Worm (Caenorhabditis elegans) whole organism, L2 larva: ENCODE measurements around the gene col-146.

Source experiments
- C34F6.9 ChIP-seq: fragments of 150-350 bp; optimal IDR thresholded peaks from 2 replicates; lab custom pipeline; 2014; ENCODE audit warnings: missing biosample characterization, missing genetic modification characterization
- Y55F3AM.14 ChIP-seq: fragments of 200-800 bp; sonication (Bioruptor generic); optimal IDR thresholded peaks from 2 replicates; lab custom pipeline; 2018; ENCODE audit warnings: mild to moderate bottlenecking, missing genetic modification characterization, missing compliant biosample characterization
- aly-2 ChIP-seq: fragments of 150-350 bp; optimal IDR thresholded peaks from 2 replicates; lab custom pipeline; 2014; ENCODE audit warnings: missing biosample characterization, missing genetic modification characterization
- ceh-16 ChIP-seq: fragments of 150-350 bp; optimal IDR thresholded peaks from 2 replicates; lab custom pipeline; 2014; ENCODE audit warnings: missing biosample characterization, missing genetic modification characterization
- ceh-82 ChIP-seq: fragments of 150-350 bp; optimal IDR thresholded peaks from 2 replicates; lab custom pipeline; 2014; ENCODE audit warnings: missing biosample characterization, missing genetic modification characterization
- crh-2 ChIP-seq: sonication (generic microtip); optimal IDR thresholded peaks from 2 replicates; lab custom pipeline; 2017; ENCODE audit warnings: missing biosample characterization, missing genetic modification characterization
- dmd-4 ChIP-seq: sonication (generic microtip); optimal IDR thresholded peaks from 2 replicates; lab custom pipeline; 2017; ENCODE audit warnings: missing biosample characterization, missing genetic modification characterization
- egl-27 ChIP-seq: sonication (generic microtip); optimal IDR thresholded peaks from 3 replicates; lab custom pipeline; 2017; ENCODE audit warnings: missing biosample characterization, missing genetic modification reagents, missing genetic modification characterization
- elt-3 ChIP-seq: sonication (generic microtip); optimal IDR thresholded peaks from 2 replicates; lab custom pipeline; 2017; ENCODE audit warnings: missing biosample characterization, missing genetic modification characterization
- fos-1 ChIP-seq: fragments of 150-350 bp; optimal IDR thresholded peaks from 2 replicates; lab custom pipeline; 2014; ENCODE audit warnings: missing biosample characterization, missing genetic modification characterization
- gmeb-1 ChIP-seq: fragments of 150-350 bp; optimal IDR thresholded peaks from 2 replicates; lab custom pipeline; 2014; ENCODE audit warnings: missing biosample characterization, missing genetic modification characterization
- lin-13 ChIP-seq: fragments of 150-350 bp; optimal IDR thresholded peaks from 2 replicates; lab custom pipeline; 2014; ENCODE audit warnings: missing biosample characterization, missing genetic modification reagents, missing genetic modification characterization
- lin-39 ChIP-seq: fragments of 150-350 bp; optimal IDR thresholded peaks from 2 replicates; lab custom pipeline; 2014; ENCODE audit warnings: missing biosample characterization, missing genetic modification reagents, missing genetic modification characterization
- mdl-1 ChIP-seq, 2 experiments: fragments of 150-350 bp in 1 of 2; sonication (generic microtip) in 1 of 2; optimal IDR thresholded peaks; 2 replicates each; lab custom pipeline; 2017; ENCODE audit warnings: missing biosample characterization in 2 of 2, missing genetic modification characterization in 2 of 2
- nhr-12 ChIP-seq: fragments of 150-350 bp; optimal IDR thresholded peaks from 2 replicates; lab custom pipeline; 2014; ENCODE audit warnings: missing biosample characterization, missing genetic modification characterization
- nhr-129 ChIP-seq: fragments of 150-350 bp; optimal IDR thresholded peaks from 2 replicates; lab custom pipeline; 2014; ENCODE audit warnings: missing biosample characterization, missing genetic modification characterization
- nhr-21 ChIP-seq: fragments of 150-350 bp; optimal IDR thresholded peaks from 2 replicates; lab custom pipeline; 2014; ENCODE audit warnings: missing biosample characterization, missing genetic modification characterization
- nhr-23 ChIP-seq: fragments of 150-350 bp; optimal IDR thresholded peaks from 2 replicates; lab custom pipeline; 2014; ENCODE audit warnings: missing biosample characterization, missing genetic modification reagents, missing genetic modification characterization
- nhr-6 ChIP-seq: fragments of 150-350 bp; optimal IDR thresholded peaks from 2 replicates; lab custom pipeline; 2014; ENCODE audit warnings: missing biosample characterization, missing genetic modification characterization
- nhr-77 ChIP-seq: fragments of 150-350 bp; optimal IDR thresholded peaks from 2 replicates; lab custom pipeline; 2014; ENCODE audit warnings: missing biosample characterization, missing genetic modification characterization
- sma-9 ChIP-seq, 2 experiments: fragments of 150-350 bp in 1 of 2; sonication (generic microtip) in 1 of 2; optimal IDR thresholded peaks; 2 replicates each; lab custom pipeline; 2014 to 2016; ENCODE audit warnings: missing genetic modification characterization in 2 of 2, mild to moderate bottlenecking in 1 of 2, missing biosample characterization in 1 of 2, missing compliant biosample characterization in 1 of 2, missing genetic modification reagents in 1 of 2, moderate library complexity in 1 of 2
- unc-55 ChIP-seq: fragments of 150-350 bp; sonication (generic microtip); optimal IDR thresholded peaks from 3 replicates; lab custom pipeline; 2014; ENCODE audit warnings: missing biosample characterization, missing genetic modification reagents, missing genetic modification characterization
- unc-62 ChIP-seq: fragments of 150-350 bp; optimal IDR thresholded peaks from 2 replicates; lab custom pipeline; 2014; ENCODE audit warnings: missing biosample characterization, missing genetic modification reagents, missing genetic modification characterization
- zag-1 ChIP-seq: fragments of 150-350 bp; optimal IDR thresholded peaks from 2 replicates; lab custom pipeline; 2014; ENCODE audit warnings: missing biosample characterization, missing genetic modification characterization

The col-146 gene

DNA sequence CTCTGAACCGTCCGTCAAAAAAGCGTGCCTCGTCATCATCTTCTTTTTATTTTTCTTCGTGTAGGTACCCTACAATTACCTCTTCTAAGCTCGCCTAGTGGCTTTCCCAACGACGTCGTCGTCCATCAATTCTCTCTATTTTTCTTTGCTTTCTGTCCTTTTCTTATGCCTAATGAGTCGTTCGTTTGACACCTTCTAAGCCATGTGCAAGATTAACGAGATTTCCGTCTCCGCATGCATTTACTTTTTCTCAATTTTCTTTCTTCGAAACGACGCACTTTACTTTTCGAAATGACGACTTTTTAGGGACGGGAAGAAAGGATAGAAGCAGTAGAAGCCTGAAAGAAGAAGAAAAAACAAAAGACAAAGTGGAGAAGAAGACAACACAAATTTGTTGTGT, 36.7 kb downstream of the col-146 start, which contains the start of gene ZK287.1:
ZK287.1 (plus strand) TSS at position 301 of the 400 bp plus-strand sequence.
- TF ChIP-seq lin-13 (no peak), unc-55 (peak; percentile 35), zag-1 (peak; percentile 28), egl-27 (tag; lab: Kevin White, UChicago) (peak; percentile 29), unc-62 (no peak)

DNA sequence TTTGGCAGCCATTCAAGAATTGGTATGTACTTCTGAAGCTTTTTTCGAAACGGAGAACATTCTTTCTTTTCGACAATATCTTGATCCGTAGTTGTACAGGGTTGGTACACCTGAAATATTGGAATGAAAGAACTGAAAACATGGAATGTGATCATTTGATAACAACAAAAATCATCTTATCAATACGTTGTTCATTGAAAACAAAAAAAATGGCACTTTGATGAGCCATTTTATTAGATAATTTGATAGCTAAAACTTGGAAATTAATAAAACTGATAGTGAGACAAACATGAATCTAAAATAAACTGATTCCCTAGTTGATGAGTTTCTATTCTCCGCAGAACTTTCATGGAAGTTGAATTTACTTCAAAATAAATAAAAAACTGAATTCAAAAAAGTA, 42.8 kb downstream of the col-146 start:
- TF ChIP-seq nhr-77 (tag; lab: Kevin White, UChicago) (no peak), nhr-23 (no peak), crh-2 (tag; lab: Kevin White, UChicago) (no peak), gmeb-1 (no peak), ceh-16 (tag; lab: Kevin White, UChicago) (no peak), zag-1 (no peak), elt-3 (no peak), nhr-12 (tag; lab: Kevin White, UChicago) (no peak), mdl-1 (tag; optimal IDR thresholded peaks at IDR 0.05; lab: Kevin White, UChicago) (no peak), sma-9 (GFP tag; optimal IDR thresholded peaks at IDR 0.05; lab: Kevin White, UChicago) (no peak), sma-9 (tag; optimal IDR thresholded peaks at IDR 0.05; lab: Kevin White, UChicago) (no peak), aly-2 (tag; lab: Kevin White, UChicago) (no peak), nhr-21 (tag; lab: Kevin White, UChicago) (no peak)

DNA sequence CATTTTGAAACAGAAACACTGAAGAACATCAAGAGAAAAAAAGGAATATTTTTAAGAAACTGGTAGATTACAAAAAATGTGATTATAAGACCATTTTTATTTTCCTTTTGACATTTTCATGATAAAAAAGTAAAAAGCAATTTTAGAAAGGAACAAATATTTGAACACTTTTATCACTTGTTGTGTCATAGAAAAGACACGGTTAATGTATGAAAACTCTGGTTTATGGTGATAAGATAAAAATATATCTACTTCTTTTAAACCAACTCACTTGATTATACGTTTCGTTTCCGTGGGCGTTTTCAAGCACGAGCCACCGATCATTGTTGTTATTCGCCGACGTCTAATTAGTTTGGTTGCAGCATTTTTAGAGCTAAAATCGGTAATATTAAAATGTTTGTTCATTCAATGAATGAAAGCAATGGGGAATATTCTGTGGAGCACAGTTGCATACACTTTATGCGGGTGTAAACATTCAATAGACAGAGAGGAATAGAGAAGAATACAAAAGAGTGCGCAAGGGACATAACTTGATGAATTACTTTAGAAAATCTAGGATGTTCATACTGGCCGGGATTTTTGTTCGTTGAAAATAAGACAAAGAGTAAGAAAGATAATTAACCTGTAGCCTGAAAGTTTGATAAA, 43.6 kb downstream of the col-146 start, which contains the start of gene sulp-8:
sulp-8 (minus strand) TSS at position 469 of the 645 bp plus-strand sequence.
- no peak for TF ChIP-seq ceh-16 (tag; lab: Kevin White, UChicago)
- no peak for TF ChIP-seq ceh-82 (tag; lab: Kevin White, UChicago)
- TF ChIP-seq lin-39 (tag; lab: Kevin White, UChicago) = no peak
- TF ChIP-seq nhr-129 (tag; lab: Kevin White, UChicago) = no peak
- TF ChIP-seq C34F6.9 (tag; lab: Kevin White, UChicago) = peak; percentile 32
- no peak for TF ChIP-seq Y55F3AM.14
- TF ChIP-seq mdl-1 (tag; optimal IDR thresholded peaks at IDR 0.05; lab: Kevin White, UChicago) = no peak

DNA sequence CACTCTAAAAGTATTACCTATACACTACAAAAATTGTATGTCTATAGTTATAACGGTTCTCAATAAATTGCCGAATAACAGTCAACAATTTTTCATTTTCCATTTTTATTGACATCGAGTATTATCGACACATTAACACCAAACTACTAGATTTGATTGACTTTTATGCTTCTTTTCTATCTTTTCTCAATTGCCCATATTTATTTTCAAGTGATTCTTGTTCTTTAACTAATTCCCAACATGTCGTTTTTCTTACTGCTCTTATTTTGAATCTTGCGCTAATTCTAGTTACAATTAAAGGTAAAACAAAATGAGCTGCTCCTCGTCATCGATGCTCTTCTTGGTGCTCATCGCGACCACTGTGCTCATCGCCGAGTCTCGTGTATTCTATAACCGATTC, 48.2 kb downstream of the col-146 start, which contains the start of gene cthd-1:
cthd-1 (plus strand) TSS at position 301 of the 400 bp plus-strand sequence.
- TF ChIP-seq nhr-77 (tag; lab: Kevin White, UChicago) (no peak), zag-1 (no peak)

DNA sequence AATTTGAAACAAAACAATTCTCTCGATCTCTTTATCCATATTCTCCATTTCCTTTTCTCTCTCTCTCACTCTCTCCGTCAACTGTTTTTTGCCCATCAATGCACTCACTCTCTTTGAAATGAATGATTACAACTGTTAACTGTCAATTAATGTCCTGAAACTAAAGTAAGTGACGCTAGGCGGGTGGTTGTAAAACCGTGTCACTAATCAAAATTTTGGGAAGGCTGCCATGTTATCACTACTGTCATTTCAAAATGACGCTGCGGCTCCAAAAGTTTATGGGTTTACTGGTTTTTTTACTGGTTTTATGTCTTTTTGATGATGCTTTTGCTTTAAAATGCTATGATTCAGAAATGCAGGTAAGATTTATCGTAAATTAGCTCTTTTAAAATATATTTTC, 49.4 kb downstream of the col-146 start, which contains the start of gene ZK287.9:
ZK287.9 (plus strand) TSS at position 192 of the 400 bp plus-strand sequence.
- TF ChIP-seq elt-3 (no peak), fos-1 (tag; lab: Kevin White, UChicago) (peak; percentile 63)

DNA sequence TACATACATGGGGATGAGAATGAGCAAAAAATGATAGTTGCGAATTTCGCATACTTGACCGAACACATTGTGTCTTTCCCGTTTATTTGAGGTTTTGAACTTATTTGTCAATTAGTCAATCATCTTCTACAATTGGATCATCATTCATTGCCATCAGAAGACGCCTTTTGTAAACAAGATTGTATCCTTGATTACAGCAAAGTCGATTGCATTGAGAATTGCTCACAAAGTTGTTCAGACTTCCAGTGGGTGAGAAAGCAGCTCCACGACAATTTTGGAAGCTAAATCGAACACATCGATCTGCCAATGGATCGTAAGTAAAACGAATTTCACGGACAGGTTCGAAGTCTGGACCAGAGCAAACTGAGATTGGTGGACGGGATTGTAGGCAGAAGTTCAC, 50.5 kb downstream of the col-146 start:
- no peak for TF ChIP-seq dmd-4 (tag; lab: Kevin White, UChicago)
- TF ChIP-seq Y55F3AM.14 = no peak
- no peak for TF ChIP-seq nhr-6 (tag; lab: Kevin White, UChicago)
